Worm (Caenorhabditis elegans): Measurements from ENCODE around the gene F26D2.3.

Gene F26D2.3

DNA sequence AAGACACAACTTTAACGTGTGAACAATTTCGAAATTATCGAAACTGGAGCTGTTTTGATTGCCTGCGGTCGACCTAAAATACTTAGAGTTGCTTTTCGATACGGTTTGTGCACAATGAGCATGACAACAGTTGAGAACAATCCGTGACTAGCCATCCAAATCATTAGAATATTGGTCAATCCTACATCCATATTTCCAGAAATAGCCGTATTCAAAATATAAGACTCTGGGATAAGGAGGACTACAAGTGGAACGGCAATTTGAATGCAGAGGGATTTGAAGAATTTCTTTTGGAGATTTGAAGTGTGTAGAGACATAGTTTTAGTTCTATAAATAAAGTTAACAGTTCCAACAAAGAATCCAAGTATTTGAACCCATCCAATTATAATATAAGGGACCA is 51.6 kb downstream of the F26D2.3 start:
- TF ChIP-seq aha-1 (tag), result peak; percentile 83
- peak in 1 of 2 experiments; percentile 91 for TF ChIP-seq unc-62 (GFP tag; optimal IDR thresholded peaks at IDR 0.05 in 1 of 2)
- no peak for TF ChIP-seq unc-62 (tag; optimal IDR thresholded peaks at IDR 0.05)
- TF ChIP-seq dve-1 (tag; optimal IDR thresholded peaks at IDR 0.05; ENCODE audit: insufficient read depth), result no peak
